Worm (Caenorhabditis elegans) whole organism, L2 larva: ENCODE measurements around the gene gpcp-1.

ENCODE experiments used
- F13H6.1 ChIP-seq: sonication (generic microtip); optimal IDR thresholded peaks from 2 replicates; lab custom pipeline; 2016; ENCODE audit warnings: missing genetic modification characterization, missing compliant biosample characterization
- R02D3.7 ChIP-seq: fragments of 150-350 bp; optimal IDR thresholded peaks from 2 replicates; lab custom pipeline; 2014; ENCODE audit warnings: missing biosample characterization, missing genetic modification characterization
- Y55F3AM.14 ChIP-seq: fragments of 200-800 bp; sonication (Bioruptor generic); optimal IDR thresholded peaks from 2 replicates; lab custom pipeline; 2018; ENCODE audit warnings: mild to moderate bottlenecking, missing genetic modification characterization, missing compliant biosample characterization
- ZK546.5 ChIP-seq: sonication (generic microtip); optimal IDR thresholded peaks from 2 replicates; lab custom pipeline; 2017; ENCODE audit warnings: missing biosample characterization, missing genetic modification characterization
- alr-1 ChIP-seq: fragments of 150-350 bp; optimal IDR thresholded peaks from 2 replicates; lab custom pipeline; 2014; ENCODE audit warnings: missing biosample characterization, missing genetic modification characterization
- blmp-1 ChIP-seq: sonication (generic microtip); optimal IDR thresholded peaks from 2 replicates; lab custom pipeline; 2017; ENCODE audit warnings: missing genetic modification characterization, mild to moderate bottlenecking, missing compliant biosample characterization, antibody characterized with exemption, moderate library complexity; ENCODE audit not compliant: insufficient read depth
- ceh-16 ChIP-seq: fragments of 150-350 bp; optimal IDR thresholded peaks from 2 replicates; lab custom pipeline; 2014; ENCODE audit warnings: missing biosample characterization, missing genetic modification characterization
- ceh-82 ChIP-seq: fragments of 150-350 bp; optimal IDR thresholded peaks from 2 replicates; lab custom pipeline; 2014; ENCODE audit warnings: missing biosample characterization, missing genetic modification characterization
- crh-2 ChIP-seq: sonication (generic microtip); optimal IDR thresholded peaks from 2 replicates; lab custom pipeline; 2017; ENCODE audit warnings: missing biosample characterization, missing genetic modification characterization
- egl-27 ChIP-seq: sonication (generic microtip); optimal IDR thresholded peaks from 3 replicates; lab custom pipeline; 2017; ENCODE audit warnings: missing biosample characterization, missing genetic modification reagents, missing genetic modification characterization
- elt-1 ChIP-seq: fragments of 150-350 bp; optimal IDR thresholded peaks from 2 replicates; lab custom pipeline; 2014; ENCODE audit warnings: missing biosample characterization, missing genetic modification characterization
- fos-1 ChIP-seq: fragments of 150-350 bp; optimal IDR thresholded peaks from 2 replicates; lab custom pipeline; 2014; ENCODE audit warnings: missing biosample characterization, missing genetic modification characterization
- gmeb-1 ChIP-seq: fragments of 150-350 bp; optimal IDR thresholded peaks from 2 replicates; lab custom pipeline; 2014; ENCODE audit warnings: missing biosample characterization, missing genetic modification characterization
- lin-11 ChIP-seq: fragments of 150-350 bp; sonication (generic microtip); optimal IDR thresholded peaks from 2 replicates; lab custom pipeline; 2014; ENCODE audit warnings: missing biosample characterization, missing genetic modification characterization, inconsistent platforms, mixed read lengths
- mab-5 ChIP-seq: fragments of 150-350 bp; optimal IDR thresholded peaks from 2 replicates; lab custom pipeline; 2014; ENCODE audit warnings: missing biosample characterization, missing genetic modification characterization
- mbf-1 ChIP-seq: sonication (generic microtip); optimal IDR thresholded peaks from 2 replicates; lab custom pipeline; 2017; ENCODE audit warnings: missing biosample characterization, missing genetic modification characterization
- mdl-1 ChIP-seq, 2 experiments: fragments of 150-350 bp in 1 of 2; sonication (generic microtip) in 1 of 2; optimal IDR thresholded peaks; 2 replicates each; lab custom pipeline; 2017; ENCODE audit warnings: missing biosample characterization in 2 of 2, missing genetic modification characterization in 2 of 2
- nhr-12 ChIP-seq: fragments of 150-350 bp; optimal IDR thresholded peaks from 2 replicates; lab custom pipeline; 2014; ENCODE audit warnings: missing biosample characterization, missing genetic modification characterization
- nhr-129 ChIP-seq: fragments of 150-350 bp; optimal IDR thresholded peaks from 2 replicates; lab custom pipeline; 2014; ENCODE audit warnings: missing biosample characterization, missing genetic modification characterization
- nhr-6 ChIP-seq: fragments of 150-350 bp; optimal IDR thresholded peaks from 2 replicates; lab custom pipeline; 2014; ENCODE audit warnings: missing biosample characterization, missing genetic modification characterization
- peb-1 ChIP-seq: fragments of 150-350 bp; optimal IDR thresholded peaks from 2 replicates; lab custom pipeline; 2014; ENCODE audit warnings: missing biosample characterization, missing genetic modification characterization
- sem-4 ChIP-seq: fragments of 150-350 bp; optimal IDR thresholded peaks from 2 replicates; lab custom pipeline; 2014; ENCODE audit warnings: missing biosample characterization, missing genetic modification reagents, missing genetic modification characterization
- sma-3 ChIP-seq: sonication (generic microtip); optimal IDR thresholded peaks from 2 replicates; lab custom pipeline; 2016; ENCODE audit warnings: missing genetic modification reagents, missing genetic modification characterization, missing compliant biosample characterization
- sma-9 ChIP-seq, 2 experiments: fragments of 150-350 bp in 1 of 2; sonication (generic microtip) in 1 of 2; optimal IDR thresholded peaks; 2 replicates each; lab custom pipeline; 2014 to 2016; ENCODE audit warnings: missing genetic modification characterization in 2 of 2, mild to moderate bottlenecking in 1 of 2, missing biosample characterization in 1 of 2, missing compliant biosample characterization in 1 of 2, missing genetic modification reagents in 1 of 2, moderate library complexity in 1 of 2
- ztf-1 ChIP-seq: fragments of 200-800 bp; sonication (Bioruptor generic); conservative IDR thresholded peaks from 2 replicates; pipeline ENCODE4 v1.3.6; 2022; ENCODE audit warnings: missing genetic modification characterization, missing compliant biosample characterization
- ztf-11 ChIP-seq: sonication (generic microtip); optimal IDR thresholded peaks from 2 replicates; lab custom pipeline; 2017; ENCODE audit warnings: missing biosample characterization, missing genetic modification characterization
- ztf-4 ChIP-seq: fragments of 150-350 bp; optimal IDR thresholded peaks from 2 replicates; lab custom pipeline; 2014; ENCODE audit warnings: missing biosample characterization, missing genetic modification characterization

Gene gpcp-1

DNA sequence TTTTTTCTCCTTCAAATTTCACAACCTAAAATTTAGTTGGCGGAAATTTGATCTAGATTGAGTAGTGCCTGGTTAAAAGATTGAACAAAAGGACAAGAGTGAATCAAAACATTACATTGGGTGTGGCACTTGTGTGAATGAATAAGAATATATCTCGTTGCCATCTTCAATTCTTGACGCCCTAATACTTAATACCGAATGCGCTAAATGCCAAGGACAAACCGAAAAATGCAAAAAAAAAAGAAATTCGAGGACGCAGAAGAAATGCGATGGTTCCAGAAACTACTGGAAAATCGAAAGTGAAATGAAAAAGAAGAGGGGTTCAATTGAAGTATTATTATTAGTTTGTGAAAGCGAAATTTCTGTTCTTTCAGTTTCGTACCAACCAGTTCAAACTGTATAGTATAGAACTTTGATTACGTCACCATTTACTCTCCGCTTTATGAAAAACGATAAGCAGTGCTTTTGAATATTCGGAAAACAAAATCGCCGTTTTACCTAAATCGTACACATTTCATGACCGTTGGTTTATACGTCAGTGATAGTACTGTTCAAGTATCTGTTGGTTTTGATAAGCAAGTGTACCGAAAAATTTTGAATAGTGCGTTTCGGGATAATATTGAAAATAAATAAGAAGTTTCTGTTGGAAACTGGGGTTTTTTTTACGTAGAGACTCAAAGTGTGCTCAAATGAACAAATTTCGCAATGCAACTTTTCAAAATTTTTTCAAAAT, 44.8 kb upstream of the gpcp-1 start:
- TF ChIP-seq mdl-1 (tag; optimal IDR thresholded peaks at IDR 0.05; lab: Kevin White, UChicago) (no peak), fos-1 (peak; percentile 45), elt-1 (no peak), ztf-11 (tag; lab: Kevin White, UChicago) (no peak)

DNA sequence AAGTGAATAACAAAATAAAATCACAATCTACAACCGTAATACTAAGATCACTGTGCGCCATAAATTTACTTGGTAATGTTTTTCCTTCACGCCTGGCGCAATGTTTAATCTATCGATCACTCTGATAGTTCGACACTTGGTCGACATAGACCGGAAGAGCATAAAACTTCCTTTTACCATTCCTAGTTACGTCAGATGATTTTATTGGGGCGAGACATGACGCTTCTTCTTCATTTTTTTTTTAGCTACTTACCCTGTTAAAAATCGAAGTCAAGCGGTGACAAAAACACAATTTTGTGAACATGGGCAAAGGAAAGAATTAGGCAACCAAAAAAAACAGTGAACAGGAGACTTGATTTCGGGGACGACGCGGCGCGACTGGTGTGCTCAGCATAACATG, 44.1 kb upstream of the gpcp-1 start:
- TF ChIP-seq sma-9 (GFP tag; optimal IDR thresholded peaks at IDR 0.05; lab: Kevin White, UChicago) = peak; percentile 34
- no peak for TF ChIP-seq sma-9 (tag; optimal IDR thresholded peaks at IDR 0.05; lab: Kevin White, UChicago)
- no peak for TF ChIP-seq nhr-12 (tag; lab: Kevin White, UChicago)
- no peak for TF ChIP-seq ztf-4 (tag; lab: Kevin White, UChicago)
- peak; percentile 1 for TF ChIP-seq crh-2 (tag; lab: Kevin White, UChicago)
- TF ChIP-seq ztf-1 = no peak
- no peak for TF ChIP-seq lin-11 (tag; lab: Kevin White, UChicago)
- TF ChIP-seq mbf-1 = no peak
- no peak for TF ChIP-seq egl-27 (tag; lab: Kevin White, UChicago)
- TF ChIP-seq blmp-1 (tag; lab: Kevin White, UChicago) = no peak
- TF ChIP-seq gmeb-1 (tag; lab: Kevin White, UChicago) = no peak
- no peak for TF ChIP-seq peb-1 (tag; lab: Kevin White, UChicago)
- no peak for TF ChIP-seq Y55F3AM.14 (GFP tag; lab: Kevin White, UChicago)
- TF ChIP-seq fos-1 = peak; percentile 39
- TF ChIP-seq mdl-1 (tag; optimal IDR thresholded peaks at IDR 0.05; lab: Kevin White, UChicago) = no peak
- TF ChIP-seq sem-4 (tag; lab: Kevin White, UChicago) = no peak
- TF ChIP-seq ZK546.5 (tag; lab: Kevin White, UChicago) = no peak
- TF ChIP-seq nhr-6 (tag; lab: Kevin White, UChicago) = no peak
- peak; percentile 59 for TF ChIP-seq nhr-129 (tag; lab: Kevin White, UChicago)
- TF ChIP-seq F13H6.1 = no peak
- no peak for TF ChIP-seq ceh-82

DNA sequence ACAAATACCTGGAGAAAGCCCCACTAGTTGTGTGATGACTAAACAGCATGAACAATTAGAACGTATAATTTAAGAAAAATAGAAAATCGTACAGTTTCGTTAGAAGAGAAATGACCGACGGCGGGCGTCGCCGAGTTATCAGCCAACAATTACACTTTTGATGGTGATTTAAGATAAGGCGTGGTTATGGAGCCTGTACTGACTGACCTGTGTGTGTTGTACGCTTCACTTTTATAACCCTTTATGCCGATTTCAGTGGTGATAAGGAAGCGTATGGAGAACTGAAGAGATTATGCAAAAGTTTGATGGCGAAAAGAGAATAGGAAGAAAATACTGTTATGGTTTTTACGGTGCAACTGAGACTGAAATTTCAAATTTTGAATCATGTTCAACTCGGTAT, 42.7 kb upstream of the gpcp-1 start:
- TF ChIP-seq nhr-129 (tag; lab: Kevin White, UChicago) = peak; percentile 5
- TF ChIP-seq egl-27 (tag; lab: Kevin White, UChicago) = peak; percentile 6
- peak; percentile 20 for TF ChIP-seq sma-3 (GFP tag; lab: Kevin White, UChicago)
- no peak for TF ChIP-seq R02D3.7 (tag; lab: Kevin White, UChicago)
- peak; percentile 46 for TF ChIP-seq crh-2 (tag; lab: Kevin White, UChicago)
- TF ChIP-seq gmeb-1 (tag; lab: Kevin White, UChicago) = no peak
- TF ChIP-seq mab-5 (tag; lab: Kevin White, UChicago) = no peak
- peak; percentile 92 for TF ChIP-seq fos-1
- TF ChIP-seq F13H6.1 = peak; percentile 65
- TF ChIP-seq elt-1 = no peak
- no peak for TF ChIP-seq nhr-6 (tag; lab: Kevin White, UChicago)
- TF ChIP-seq sma-9 (GFP tag; optimal IDR thresholded peaks at IDR 0.05; lab: Kevin White, UChicago) = peak; percentile 63
- no peak for TF ChIP-seq sma-9 (tag; optimal IDR thresholded peaks at IDR 0.05; lab: Kevin White, UChicago)
- no peak for TF ChIP-seq alr-1 (tag; lab: Kevin White, UChicago)

DNA sequence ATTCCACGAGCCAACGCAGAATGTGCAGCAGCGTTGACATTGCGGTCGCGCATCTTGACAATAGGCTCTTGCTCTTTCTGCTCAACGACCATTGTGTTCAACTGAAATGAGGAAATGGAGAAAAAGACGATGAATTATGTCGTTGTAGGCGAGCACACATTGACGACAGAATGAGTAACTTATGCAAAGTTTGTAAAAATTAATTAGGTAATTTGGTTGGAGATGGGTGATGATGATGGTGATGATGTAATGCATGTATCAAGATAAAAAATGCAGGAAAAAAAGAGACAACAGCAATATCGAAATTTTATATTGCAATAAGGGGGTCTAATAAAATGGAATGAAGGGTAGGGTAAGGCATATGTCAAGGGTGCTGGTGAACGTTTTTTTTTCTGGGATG, 41.9 kb upstream of the gpcp-1 start, which contains the start of gene bbln-1:
bbln-1 (minus strand) TSS at position 101 of the 400 bp plus-strand sequence.
- TF ChIP-seq ztf-11 (tag; lab: Kevin White, UChicago) = no peak
- no peak for TF ChIP-seq Y55F3AM.14 (GFP tag; lab: Kevin White, UChicago)
- TF ChIP-seq nhr-6 (tag; lab: Kevin White, UChicago) = no peak
- no peak for TF ChIP-seq ZK546.5 (tag; lab: Kevin White, UChicago)
- no peak for TF ChIP-seq alr-1 (tag; lab: Kevin White, UChicago)
- TF ChIP-seq, all 48 proteins: peak for 0

- no peak for TF ChIP-seq ztf-4 (tag; lab: Kevin White, UChicago)
- TF ChIP-seq ceh-16 (tag; lab: Kevin White, UChicago) = no peak
- TF ChIP-seq, all 48 proteins: peak for 0
Measured at ce11 chrX:3145265-3145664, 34.8 kb upstream of the gpcp-1 start, which contains the start of gene C15C7.4. TSS of gene C15C7.4 (plus strand) at chrX:3145565.

ce11 chrX:3141704-3142103, 31.3 kb upstream of the gpcp-1 start:
- peak; percentile 19 for TF ChIP-seq sma-9 (GFP tag; optimal IDR thresholded peaks at IDR 0.05; lab: Kevin White, UChicago)
- no peak for TF ChIP-seq sma-9 (tag; optimal IDR thresholded peaks at IDR 0.05; lab: Kevin White, UChicago)
- peak; percentile 20 for TF ChIP-seq fos-1
- no peak for TF ChIP-seq F13H6.1
